Fruit fly (Drosophila melanogaster): ENCODE results near the gene CstF50.

- TF ChIP-seq CG13204 (GFP tag; optimal IDR thresholded peaks at IDR 0.05) (no peak), CG4496 (GFP tag; IDR thresholded peaks at IDR 0.05) (no peak), CG17806 (tag; optimal IDR thresholded peaks at IDR 0.05) (no peak), CG14655 (GFP tag; optimal IDR thresholded peaks at IDR 0.05) (no peak), CG32121 (GFP tag; IDR thresholded peaks at IDR 0.05) (peak; percentile 23; the same call in 1 of the 2 replicates), Snoo (tag; optimal IDR thresholded peaks at IDR 0.05) (no peak), CG15710 (tag; optimal IDR thresholded peaks at IDR 0.05) (no peak), rn (GFP tag; IDR thresholded peaks at IDR 0.05) (no peak), CG9948 (tag; optimal IDR thresholded peaks at IDR 0.05) (no peak), Pif1A (GFP tag; optimal IDR thresholded peaks at IDR 0.05) (no peak), Pif1B (GFP tag; optimal IDR thresholded peaks at IDR 0.05) (no peak), gl (tag; optimal IDR thresholded peaks at IDR 0.05) (no peak), Ets98B (GFP tag; IDR thresholded peaks at IDR 0.05) (no peak)
Measured at dm6 chr3R:31719497-31719896, 17.3 kb downstream of the CstF50 start.
